Worm (Caenorhabditis elegans): ENCODE measurements around the gene M7.7.

The M7.7 gene

DNA sequence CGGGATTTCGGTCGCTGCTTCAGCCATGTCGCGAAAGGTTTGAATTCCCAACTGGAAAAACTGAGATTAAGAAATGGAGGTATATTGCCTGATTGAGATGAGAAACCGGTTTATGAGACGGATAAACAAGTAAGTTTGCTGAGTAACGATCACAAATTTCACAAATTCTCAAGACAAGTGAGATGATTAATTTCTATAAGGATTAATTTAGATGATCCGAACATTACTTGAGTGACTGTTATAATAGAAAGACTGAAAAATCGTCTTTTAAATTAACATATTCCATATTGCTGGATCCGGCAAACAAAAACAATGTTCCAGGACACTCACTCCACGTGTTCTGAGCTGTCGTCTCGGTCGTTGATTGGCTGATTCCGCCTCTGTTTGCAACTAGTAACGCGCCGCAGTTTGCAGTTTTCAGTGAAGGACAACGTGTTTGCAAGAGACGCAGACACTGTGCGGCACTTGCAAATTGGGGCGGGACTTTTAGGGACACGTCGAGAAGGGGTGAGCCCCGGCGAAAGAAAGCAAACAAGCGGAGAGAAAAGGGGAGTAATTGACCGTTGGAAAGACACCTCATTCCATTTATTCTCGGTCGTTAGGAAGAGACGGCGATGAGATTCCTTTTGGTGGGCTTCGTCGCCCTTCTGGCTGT lies 29.3 kb downstream of the M7.7 start, which contains the start of the genes imp-2 and enpl-1 (continued):
- no peak for TF ChIP-seq mxl-1 (tag; optimal IDR thresholded peaks at IDR 0.05)
- peak; percentile 75 for TF ChIP-seq rcor-1 (GFP tag; IDR thresholded peaks at IDR 0.05)
- TF ChIP-seq F10E7.11 (tag; optimal IDR thresholded peaks at IDR 0.05), result no peak
- no peak for TF ChIP-seq bed-2 (GFP tag; IDR thresholded peaks at IDR 0.05)
- no peak for TF ChIP-seq snpc-1.1 (tag; optimal IDR thresholded peaks at IDR 0.05; ENCODE audit: insufficient read depth)
- TF ChIP-seq aptf-3 (GFP tag; IDR thresholded peaks at IDR 0.05), result no peak
- peak; percentile 77 for TF ChIP-seq ceh-100 (GFP tag; IDR thresholded peaks at IDR 0.05)
- no peak for TF ChIP-seq hlh-26 (GFP tag; conservative IDR thresholded peaks at IDR 0.05)
- peak; percentile 82 for TF ChIP-seq mcd-1 (GFP tag; IDR thresholded peaks at IDR 0.05)
- no peak for TF ChIP-seq snpc-4 (GFP tag; optimal IDR thresholded peaks at IDR 0.05)
- peak in 3 of 4 experiments; percentile 68 to 78 (median 71) for TF ChIP-seq snpc-4 (tag; optimal IDR thresholded peaks at IDR 0.05)
- no peak for TF ChIP-seq ceh-40 (GFP tag; IDR thresholded peaks at IDR 0.05)
- TF ChIP-seq hrde-1 (tag; optimal IDR thresholded peaks at IDR 0.05; ENCODE audit: borderline replicate concordance), result no peak
- no peak for TF ChIP-seq ztf-28 (GFP tag; IDR thresholded peaks at IDR 0.05)
- peak; percentile 34 for TF ChIP-seq F49E8.2 (tag; optimal IDR thresholded peaks at IDR 0.05; ENCODE audit: insufficient read depth)
- no peak for TF ChIP-seq Y56A3A.18 (GFP tag; IDR thresholded peaks at IDR 0.05)
- TF ChIP-seq ceh-27 (GFP tag; optimal IDR thresholded peaks at IDR 0.05), result peak; percentile 88
- TF ChIP-seq lin-35 (GFP tag; optimal IDR thresholded peaks at IDR 0.05), result peak in 1 of 3 experiments; percentile 51
- TF ChIP-seq lsy-27 (tag; optimal IDR thresholded peaks at IDR 0.05; ENCODE audit: borderline replicate concordance, insufficient read depth), result no peak
- peak; percentile 67 for TF ChIP-seq lsl-1 (GFP tag; optimal IDR thresholded peaks at IDR 0.05)
- peak; percentile 11 for TF ChIP-seq unc-62 (GFP tag; optimal IDR thresholded peaks at IDR 0.05)
- TF ChIP-seq chd-7 (tag; optimal IDR thresholded peaks at IDR 0.05), result peak; percentile 79
- TF ChIP-seq Y79H2A.3 (GFP tag; conservative IDR thresholded peaks at IDR 0.05), result no peak
- 0 out of 2 replicates have a peak, but pooled peaks have one; percentile 20 for TF ChIP-seq Y95B8A.8 (GFP tag; IDR thresholded peaks at IDR 0.05)
- TF ChIP-seq D2030.7 (GFP tag; IDR thresholded peaks at IDR 0.05), result peak; percentile 53; the same call in 1 of the 2 replicates
- peak; percentile 22 for TF ChIP-seq athp-1 (tag; optimal IDR thresholded peaks at IDR 0.05)
- peak; percentile 80 for TF ChIP-seq ets-4 (GFP tag; optimal IDR thresholded peaks at IDR 0.05)
- no peak for TF ChIP-seq sptf-2 (GFP tag; optimal IDR thresholded peaks at IDR 0.05)
- TF ChIP-seq lin-26 (GFP tag; IDR thresholded peaks at IDR 0.05), result peak; percentile 66; the same call in 1 of the 2 replicates
- no peak for TF ChIP-seq F55B11.4 (tag; optimal IDR thresholded peaks at IDR 0.05; ENCODE audit: borderline replicate concordance, insufficient read depth)
- TF ChIP-seq let-526 (GFP tag; IDR thresholded peaks at IDR 0.05), result peak; percentile 40; the same call in 1 of the 2 replicates
- peak; percentile 100 for TF ChIP-seq nfyb-1 (GFP tag; IDR thresholded peaks at IDR 0.05)
- TF ChIP-seq nhr-90 (tag; optimal IDR thresholded peaks at IDR 0.05), result peak; percentile 82
- peak; percentile 77 for TF ChIP-seq madf-10 (tag; optimal IDR thresholded peaks at IDR 0.05)
- TF ChIP-seq ztf-26 (tag; optimal IDR thresholded peaks at IDR 0.05), result peak; percentile 37
- TF ChIP-seq Y67H2A.10 (GFP tag; conservative IDR thresholded peaks at IDR 0.05), result 0 out of 2 replicates have a peak, but pooled peaks have one; percentile 48
- TF ChIP-seq dox-1 (GFP tag; IDR thresholded peaks at IDR 0.05), result peak; percentile 96
- peak; percentile 48 for TF ChIP-seq ztf-22 (GFP tag; optimal IDR thresholded peaks at IDR 0.05)
- no peak for TF ChIP-seq ccch-3 (GFP tag; optimal IDR thresholded peaks at IDR 0.05)
- TF ChIP-seq ZK185.1 (tag; optimal IDR thresholded peaks at IDR 0.05; ENCODE audit: poor library complexity, severe bottlenecking), result peak; percentile 57
- no peak for TF ChIP-seq rpc-1 (optimal IDR thresholded peaks at IDR 0.05)
- peak; percentile 5 for TF ChIP-seq rpc-1 (tag; optimal IDR thresholded peaks at IDR 0.05)
- peak; percentile 84 for TF ChIP-seq pbrm-1 (GFP tag; IDR thresholded peaks at IDR 0.05)
- peak; percentile 85 for TF ChIP-seq lin-40 (tag; optimal IDR thresholded peaks at IDR 0.05)
- peak; percentile 76 for TF ChIP-seq ztf-18 (tag; optimal IDR thresholded peaks at IDR 0.05)
- TF ChIP-seq B0336.3 (GFP tag; IDR thresholded peaks at IDR 0.05), result peak; percentile 83

Data from whole organism, young adult.